Fruit fly (Drosophila melanogaster) whole organism, embryonic: ENCODE results near the gene Eig71Ej.

Experiments
- ATbp ChIP-seq: fragments of 200-800 bp; sonication (Bioruptor generic); optimal IDR thresholded peaks from 2 replicates; lab custom pipeline; 2017; ENCODE audit warnings: missing biosample characterization, mild to moderate bottlenecking, missing genetic modification characterization, missing genetic modification reagents
- CG11093 ChIP-seq: fragments of 200-800 bp; sonication (Bioruptor generic); IDR thresholded peaks from 3 replicates; pipeline ENCODE4 v1.3.6; 2022; ENCODE audit warnings: missing biosample characterization, missing genetic modification characterization
- CG12299 ChIP-seq: fragments of 200-800 bp; sonication (Bioruptor generic); optimal IDR thresholded peaks from 2 replicates; lab custom pipeline; 2018; ENCODE audit warnings: missing biosample characterization, mild to moderate bottlenecking, missing genetic modification characterization
- CG12391 ChIP-seq: fragments of 200-800 bp; sonication (Bioruptor generic); optimal IDR thresholded peaks from 3 replicates; lab custom pipeline; 2018; ENCODE audit warnings: missing biosample characterization, mild to moderate bottlenecking, missing genetic modification characterization, moderate library complexity
- CG13624 ChIP-seq: fragments of 200-800 bp; sonication (Bioruptor generic); optimal IDR thresholded peaks from 2 replicates; lab custom pipeline; 2016; ENCODE audit warnings: missing biosample characterization, missing genetic modification characterization
- CG15269 ChIP-seq: fragments of 200-800 bp; sonication (Bioruptor generic); optimal IDR thresholded peaks from 2 replicates; lab custom pipeline; 2018; ENCODE audit warnings: missing biosample characterization, mild to moderate bottlenecking, missing genetic modification characterization, moderate library complexity
- CG16815 ChIP-seq: fragments of 200-800 bp; sonication (Bioruptor generic); optimal IDR thresholded peaks from 3 replicates; lab custom pipeline; 2017; ENCODE audit warnings: missing biosample characterization, mild to moderate bottlenecking, missing genetic modification characterization
- CG17568 ChIP-seq: fragments of 200-800 bp; sonication (Bioruptor generic); optimal IDR thresholded peaks from 2 replicates; lab custom pipeline; 2018; ENCODE audit warnings: missing biosample characterization, mild to moderate bottlenecking, missing genetic modification characterization, moderate library complexity
- CG2199 ChIP-seq: fragments of 200-800 bp; sonication (Bioruptor generic); IDR thresholded peaks from 3 replicates; pipeline ENCODE4 v1.3.6; 2022; ENCODE audit warnings: missing biosample characterization, missing genetic modification characterization
- CG2202 ChIP-seq: fragments of 200-800 bp; sonication (Bioruptor generic); optimal IDR thresholded peaks from 2 replicates; lab custom pipeline; 2018; ENCODE audit warnings: missing biosample characterization, mild to moderate bottlenecking, missing genetic modification characterization
- CG34422 ChIP-seq: fragments of 200-800 bp; sonication (Bioruptor generic); IDR thresholded peaks from 3 replicates; pipeline ENCODE4 v1.3.6; 2022; ENCODE audit warnings: missing biosample characterization, missing genetic modification characterization
- CG4282 ChIP-seq: fragments of 200-800 bp; sonication (Bioruptor generic); optimal IDR thresholded peaks from 2 replicates; lab custom pipeline; 2016; ENCODE audit warnings: missing biosample characterization, missing genetic modification characterization
- CG4360 ChIP-seq: fragments of 200-800 bp; sonication (Bioruptor generic); IDR thresholded peaks from 2 replicates; pipeline ENCODE4 v1.3.6; 2022; ENCODE audit warnings: missing biosample characterization, missing genetic modification characterization
- CG6791 ChIP-seq: fragments of 200-800 bp; sonication (Bioruptor generic); IDR thresholded peaks from 3 replicates; pipeline ENCODE4 v1.3.6; 2022; ENCODE audit warnings: missing biosample characterization, missing genetic modification characterization; ENCODE audit not compliant: partially characterized antibody
- CG7372 ChIP-seq: fragments of 200-800 bp; sonication (Bioruptor generic); IDR thresholded peaks from 2 replicates; pipeline ENCODE4 v1.3.6; 2022; ENCODE audit warnings: missing biosample characterization, missing genetic modification characterization
- CG8281 ChIP-seq: fragments of 200-800 bp; sonication (Bioruptor generic); optimal IDR thresholded peaks from 2 replicates; lab custom pipeline; 2018; ENCODE audit warnings: missing biosample characterization, mild to moderate bottlenecking, missing genetic modification characterization, moderate library complexity
- CG8290 ChIP-seq, 3 experiments: fragments of 200-800 bp; sonication (Bioruptor generic); optimal IDR thresholded peaks; 2 replicates each; lab custom pipeline; 2016 to 2019; ENCODE audit warnings: missing biosample characterization in 3 of 3, missing genetic modification characterization in 3 of 3, mild to moderate bottlenecking in 2 of 3, moderate library complexity in 1 of 3
- Dad ChIP-seq: fragments of 200-800 bp; sonication (Bioruptor generic); optimal IDR thresholded peaks from 3 replicates; lab custom pipeline; 2016; ENCODE audit warnings: missing biosample characterization, missing genetic modification characterization
- Ets97D ChIP-seq: fragments of 200-800 bp; sonication (Bioruptor generic); optimal IDR thresholded peaks from 3 replicates; lab custom pipeline; 2016; ENCODE audit warnings: missing biosample characterization, missing genetic modification characterization
- GATAe ChIP-seq: fragments of 200-800 bp; sonication (Bioruptor generic); conservative IDR thresholded peaks from 2 replicates; pipeline ENCODE4 v1.3.6; 2022; ENCODE audit warnings: missing biosample characterization, missing genetic modification characterization
- Hr78 ChIP-seq, 2 experiments: fragments of 200-800 bp in 1 of 2; fragments of >200 bp in 1 of 2; sonication (Bioruptor generic) in 1 of 2; optimal IDR thresholded peaks; 2 replicates each; lab custom pipeline; 2017 to 2019; ENCODE audit warnings: missing biosample characterization in 2 of 2, missing genetic modification characterization in 2 of 2, mild to moderate bottlenecking in 1 of 2, moderate library complexity in 1 of 2
- MESR4 ChIP-seq: fragments of 200-800 bp; sonication (Bioruptor generic); optimal IDR thresholded peaks from 2 replicates; lab custom pipeline; 2018; ENCODE audit warnings: missing biosample characterization, mild to moderate bottlenecking, missing genetic modification characterization, moderate library complexity
- Max ChIP-seq: fragments of 200-800 bp; sonication (Bioruptor generic); optimal IDR thresholded peaks from 2 replicates; lab custom pipeline; 2016; ENCODE audit warnings: missing biosample characterization, mild to moderate bottlenecking, missing genetic modification characterization
- Mes4 ChIP-seq: fragments of 200-800 bp; sonication (Bioruptor generic); optimal IDR thresholded peaks from 2 replicates; lab custom pipeline; 2016; ENCODE audit warnings: missing biosample characterization, missing genetic modification characterization
- bab2 ChIP-seq: fragments of 200-800 bp; sonication (Bioruptor generic); optimal IDR thresholded peaks from 2 replicates; lab custom pipeline; 2016; ENCODE audit warnings: missing biosample characterization, missing genetic modification characterization
- corto ChIP-seq: fragments of 200-800 bp; sonication (Bioruptor generic); optimal IDR thresholded peaks from 2 replicates; lab custom pipeline; 2016; ENCODE audit warnings: missing biosample characterization, mild to moderate bottlenecking, missing genetic modification characterization, moderate library complexity
- crol ChIP-seq: fragments of 200-800 bp; sonication (Bioruptor generic); IDR thresholded peaks from 2 replicates; pipeline ENCODE4 v1.3.6; 2022; ENCODE audit warnings: missing biosample characterization, missing genetic modification characterization
- dati ChIP-seq: fragments of 200-800 bp; sonication (Bioruptor generic); IDR thresholded peaks from 2 replicates; pipeline ENCODE4 v1.3.6; 2022; ENCODE audit warnings: missing biosample characterization, missing genetic modification characterization
- dm ChIP-seq: fragments of 200-800 bp; sonication (Bioruptor generic); optimal IDR thresholded peaks from 3 replicates; lab custom pipeline; 2016; ENCODE audit warnings: missing biosample characterization, missing genetic modification characterization
- emc ChIP-seq: fragments of 200-800 bp; sonication (Bioruptor generic); optimal IDR thresholded peaks from 2 replicates; lab custom pipeline; 2016; ENCODE audit warnings: missing biosample characterization, missing genetic modification characterization
- ewg ChIP-seq: fragments of 200-800 bp; sonication (Bioruptor generic); optimal IDR thresholded peaks from 3 replicates; lab custom pipeline; 2017; ENCODE audit warnings: mild to moderate bottlenecking, missing biosample characterization, missing genetic modification reagents, missing genetic modification characterization
- grau ChIP-seq: fragments of 200-800 bp; optimal IDR thresholded peaks from 3 replicates; lab custom pipeline; 2019; ENCODE audit warnings: missing biosample characterization, mild to moderate bottlenecking, missing genetic modification characterization, moderate library complexity
- grn ChIP-seq: fragments of 200-800 bp; sonication (Bioruptor generic); optimal IDR thresholded peaks from 3 replicates; lab custom pipeline; 2017; ENCODE audit warnings: missing biosample characterization, missing genetic modification characterization
- gt ChIP-seq: fragments of 200-800 bp; sonication (Bioruptor generic); IDR thresholded peaks from 2 replicates; pipeline ENCODE4 v1.3.6; 2022; ENCODE audit warnings: missing biosample characterization, missing genetic modification characterization
- jumu ChIP-seq: fragments of 200-800 bp; sonication (Bioruptor generic); optimal IDR thresholded peaks from 3 replicates; lab custom pipeline; 2016; ENCODE audit warnings: missing biosample characterization, missing genetic modification characterization
- kah ChIP-seq: fragments of 200-800 bp; sonication (Bioruptor generic); optimal IDR thresholded peaks from 2 replicates; lab custom pipeline; 2018; ENCODE audit warnings: missing biosample characterization, mild to moderate bottlenecking, missing genetic modification characterization
- klu ChIP-seq: fragments of 200-800 bp; sonication (Bioruptor generic); IDR thresholded peaks from 2 replicates; pipeline ENCODE4 v1.3.6; 2022; ENCODE audit warnings: missing biosample characterization, missing genetic modification characterization
- lov ChIP-seq, 2 experiments: fragments of 200-800 bp in 1 of 2; fragments of >200 bp in 1 of 2; sonication (Bioruptor generic) in 1 of 2; IDR thresholded peaks in 1 of 2; optimal IDR thresholded peaks in 1 of 2; 2 replicates in 1 of 2; 3 replicates in 1 of 2; pipeline versions ENCODE4 v1.3.6 to Lab custom; 2017 to 2022; ENCODE audit warnings: missing biosample characterization in 1 of 2, missing genetic modification characterization in 1 of 2
- maf-S ChIP-seq: fragments of 200-800 bp; sonication (Bioruptor generic); optimal IDR thresholded peaks from 2 replicates; lab custom pipeline; 2016; ENCODE audit warnings: missing biosample characterization, missing genetic modification characterization
- mld ChIP-seq: fragments of 200-800 bp; sonication (Bioruptor generic); IDR thresholded peaks from 3 replicates; pipeline ENCODE4 v1.3.6; 2022; ENCODE audit warnings: missing biosample characterization, missing genetic modification characterization; ENCODE audit not compliant: partially characterized antibody
- peb ChIP-seq: fragments of 200-800 bp; sonication (Bioruptor generic); IDR thresholded peaks from 2 replicates; pipeline ENCODE4 v1.3.6; 2022; ENCODE audit warnings: missing biosample characterization, missing genetic modification characterization
- salm ChIP-seq: fragments of 200-800 bp; sonication (Bioruptor generic); optimal IDR thresholded peaks from 2 replicates; lab custom pipeline; 2018; ENCODE audit warnings: missing biosample characterization, mild to moderate bottlenecking, missing genetic modification characterization
- sd ChIP-seq: fragments of 200-800 bp; sonication (Bioruptor generic); optimal IDR thresholded peaks from 3 replicates; lab custom pipeline; 2018; ENCODE audit warnings: missing biosample characterization, mild to moderate bottlenecking, missing genetic modification characterization, moderate library complexity
- sima ChIP-seq: fragments of 200-800 bp; sonication (Bioruptor generic); optimal IDR thresholded peaks from 2 replicates; lab custom pipeline; 2016; ENCODE audit warnings: missing biosample characterization, missing genetic modification characterization
- slou ChIP-seq: fragments of 200-800 bp; sonication (Bioruptor generic); optimal IDR thresholded peaks from 3 replicates; lab custom pipeline; 2016; ENCODE audit warnings: missing biosample characterization, missing genetic modification characterization
- sob ChIP-seq: fragments of 200-800 bp; sonication (Bioruptor generic); IDR thresholded peaks from 2 replicates; pipeline ENCODE4 v1.3.6; 2022; ENCODE audit warnings: missing biosample characterization, missing genetic modification characterization
- sqz ChIP-seq: fragments of 200-800 bp; sonication (Bioruptor generic); optimal IDR thresholded peaks from 3 replicates; lab custom pipeline; 2018; ENCODE audit warnings: missing biosample characterization, mild to moderate bottlenecking, missing genetic modification characterization
- sug ChIP-seq: fragments of 200-800 bp; optimal IDR thresholded peaks from 2 replicates; lab custom pipeline; 2019; ENCODE audit warnings: missing biosample characterization, mild to moderate bottlenecking, missing genetic modification characterization, moderate library complexity
- tx ChIP-seq: fragments of 200-800 bp; sonication (Bioruptor generic); optimal IDR thresholded peaks from 2 replicates; lab custom pipeline; 2016; ENCODE audit warnings: missing biosample characterization, missing genetic modification characterization

Gene Eig71Ej

dm6 chr3L:15619626-15620247, 41.1 kb downstream of the Eig71Ej start, which contains the start of gene Phs (continued):
- TF ChIP-seq Max (GFP tag; lab: Kevin White, UChicago), result peak; percentile 75
- TF ChIP-seq dm (GFP tag; lab: Kevin White, UChicago), result peak; percentile 70
- TF ChIP-seq grau, result peak; percentile 55
- peak; percentile 12; the same call in 1 of the 2 replicates for TF ChIP-seq gt
- peak; percentile 82 for TF ChIP-seq ewg
- peak; percentile 67 for TF ChIP-seq ATbp
- peak; percentile 50 for TF ChIP-seq CG12391 (tag; lab: Kevin White, UChicago)
- TF ChIP-seq CG17568 (GFP tag; lab: Kevin White, UChicago), result peak; percentile 7
- peak; percentile 59 for TF ChIP-seq corto
- peak; percentile 71; the same call in 1 of the 3 replicates for TF ChIP-seq CG2199 (GFP tag; lab: Robert Waterston, UW)
- peak; percentile 72 for TF ChIP-seq Mes4
- TF ChIP-seq CG34422, result peak; percentile 74; the same call in 1 of the 3 replicates
- TF ChIP-seq kah (GFP tag; lab: Kevin White, UChicago), result no peak
- peak; percentile 56 for TF ChIP-seq emc (GFP tag; lab: Kevin White, UChicago)
- TF ChIP-seq lov (optimal IDR thresholded peaks at IDR 0.05; lab: Kevin White, UChicago), result no peak
- peak; percentile 78; the same call in 1 of the 3 replicates for TF ChIP-seq lov (GFP tag; IDR thresholded peaks at IDR 0.05; lab: Robert Waterston, UW)
- no peak for TF ChIP-seq Hr78 (GFP tag; optimal IDR thresholded peaks at IDR 0.05; lab: Kevin White, UChicago)
- TF ChIP-seq crol, result no peak
- no peak for TF ChIP-seq CG8281 (tag; lab: Kevin White, UChicago)
- peak; percentile 42 for TF ChIP-seq sd (tag; lab: Kevin White, UChicago)
- peak; percentile 86 for TF ChIP-seq CG4282 (GFP tag; lab: Kevin White, UChicago)
- TF ChIP-seq klu (GFP tag; lab: Robert Waterston, UW), result peak; percentile 73
- peak; percentile 59 for TF ChIP-seq sug
- peak; percentile 78 for TF ChIP-seq CG6791
- peak; percentile 47 for TF ChIP-seq CG15269 (tag; lab: Kevin White, UChicago)
- TF ChIP-seq peb (GFP tag; lab: Robert Waterston, UW), result peak; percentile 72
- peak; percentile 83 for TF ChIP-seq CG16815 (GFP tag; lab: Kevin White, UChicago)
- TF ChIP-seq bab2 (GFP tag; lab: Kevin White, UChicago), result peak; percentile 83
- TF ChIP-seq salm (tag; lab: Kevin White, UChicago), result no peak
- TF ChIP-seq dati (GFP tag; lab: Robert Waterston, UW), result no peak
- TF ChIP-seq Ets97D, result peak; percentile 89
- no peak for TF ChIP-seq CG12299 (tag; lab: Kevin White, UChicago)
- peak; percentile 82 for TF ChIP-seq CG7372
- TF ChIP-seq mld (GFP tag; lab: Robert Waterston, UW), result no peak
- TF ChIP-seq jumu (GFP tag; lab: Kevin White, UChicago), result peak; percentile 90
- TF ChIP-seq tx (GFP tag; lab: Kevin White, UChicago), result peak; percentile 84
- peak; percentile 57 for TF ChIP-seq MESR4 (GFP tag; lab: Kevin White, UChicago)
- TF ChIP-seq sima (GFP tag; lab: Kevin White, UChicago), result peak; percentile 21
- peak; percentile 59 for TF ChIP-seq slou (GFP tag; lab: Kevin White, UChicago)
- TF ChIP-seq GATAe, result no peak
- peak; percentile 87 for TF ChIP-seq maf-S (GFP tag; lab: Kevin White, UChicago)
- TF ChIP-seq sqz, result peak; percentile 38
- TF ChIP-seq CG2202, result peak; percentile 51
- no peak for TF ChIP-seq grn (GFP tag; lab: Kevin White, UChicago)
- no peak for TF ChIP-seq CG11093 (GFP tag; lab: Robert Waterston, UW)
- peak; percentile 94 for TF ChIP-seq CG13624 (GFP tag; lab: Kevin White, UChicago)
- peak; percentile 90 for TF ChIP-seq Dad (GFP tag; lab: Kevin White, UChicago)
- no peak for TF ChIP-seq CG4360 (GFP tag; lab: Robert Waterston, UW)
- TF ChIP-seq CG8290 (GFP tag; optimal IDR thresholded peaks at IDR 0.05; lab: Kevin White, UChicago), result peak; percentile 77
- TF ChIP-seq CG8290 (tag; optimal IDR thresholded peaks at IDR 0.05; lab: Kevin White, UChicago), result peak; percentile 68 to 94
- peak; percentile 96 for TF ChIP-seq sob
